Worm (Caenorhabditis elegans) whole organism, mixed stage, embryonic: ENCODE results near the gene C08E8.3.

ENCODE experiments used
- bed-3 ChIP-seq: fragments of 200-800 bp; sonication (Bioruptor generic); optimal IDR thresholded peaks from 3 replicates; lab custom pipeline; 2018; ENCODE audit warnings: mild to moderate bottlenecking, missing genetic modification characterization, moderate library complexity, missing compliant biosample characterization
- blmp-1 ChIP-seq: fragments of 150-350 bp; optimal IDR thresholded peaks from 2 replicates; lab custom pipeline; 2014; ENCODE audit warnings: missing biosample characterization, missing genetic modification characterization
- ceh-39 ChIP-seq: fragments of 150-350 bp; optimal IDR thresholded peaks from 2 replicates; lab custom pipeline; 2014; ENCODE audit warnings: missing biosample characterization, missing genetic modification characterization
- ceh-43 ChIP-seq: fragments of 200-800 bp; sonication (Bioruptor generic); optimal IDR thresholded peaks from 2 replicates; lab custom pipeline; 2018; ENCODE audit warnings: mild to moderate bottlenecking, missing genetic modification characterization, moderate library complexity, missing compliant biosample characterization
- ces-1 ChIP-seq: fragments of 150-350 bp; optimal IDR thresholded peaks from 2 replicates; lab custom pipeline; 2014; ENCODE audit warnings: missing biosample characterization, missing genetic modification reagents, missing genetic modification characterization
- drap-1 ChIP-seq: fragments of 200-800 bp; sonication (Bioruptor generic); optimal IDR thresholded peaks from 3 replicates; lab custom pipeline; 2018; ENCODE audit warnings: mild to moderate bottlenecking, missing genetic modification characterization, missing compliant biosample characterization
- elt-1 ChIP-seq: sonication (generic microtip); optimal IDR thresholded peaks from 2 replicates; lab custom pipeline; 2017; ENCODE audit warnings: missing genetic modification characterization, mild to moderate bottlenecking, missing compliant biosample characterization, antibody characterized with exemption, moderate library complexity, borderline replicate concordance; ENCODE audit not compliant: insufficient read depth
- elt-3 ChIP-seq: fragments of 150-350 bp; optimal IDR thresholded peaks from 2 replicates; lab custom pipeline; 2014; ENCODE audit warnings: missing biosample characterization, missing genetic modification characterization
- flh-1 ChIP-seq: fragments of 200-800 bp; sonication (Bioruptor generic); optimal IDR thresholded peaks from 2 replicates; lab custom pipeline; 2018; ENCODE audit warnings: mild to moderate bottlenecking, missing genetic modification characterization, moderate library complexity, missing compliant biosample characterization
- ham-2 ChIP-seq: fragments of 200-800 bp; sonication (Bioruptor generic); optimal IDR thresholded peaks from 2 replicates; lab custom pipeline; 2018; ENCODE audit warnings: mild to moderate bottlenecking, missing genetic modification characterization, missing compliant biosample characterization
- hlh-1 ChIP-seq: fragments of 150-350 bp; optimal IDR thresholded peaks from 2 replicates; lab custom pipeline; 2014; ENCODE audit warnings: missing biosample characterization, missing genetic modification reagents, missing genetic modification characterization
- lsy-2 ChIP-seq: fragments of 150-350 bp; optimal IDR thresholded peaks from 2 replicates; lab custom pipeline; 2014; ENCODE audit warnings: missing biosample characterization, missing genetic modification characterization
- mab-5 ChIP-seq: fragments of 150-350 bp; optimal IDR thresholded peaks from 2 replicates; lab custom pipeline; 2014; ENCODE audit warnings: missing biosample characterization, missing genetic modification characterization
- mep-1 ChIP-seq: fragments of 150-350 bp; optimal IDR thresholded peaks from 2 replicates; lab custom pipeline; 2017; ENCODE audit warnings: missing biosample characterization, missing genetic modification reagents, missing genetic modification characterization, inconsistent platforms
- mls-2 ChIP-seq: sonication (generic microtip); optimal IDR thresholded peaks from 2 replicates; lab custom pipeline; 2016; ENCODE audit warnings: mild to moderate bottlenecking, missing genetic modification characterization, moderate library complexity, missing compliant biosample characterization
- nhr-12 ChIP-seq: fragments of 150-350 bp; optimal IDR thresholded peaks from 2 replicates; lab custom pipeline; 2014; ENCODE audit warnings: missing biosample characterization, missing genetic modification characterization
- nhr-2 ChIP-seq: fragments of 150-350 bp; optimal IDR thresholded peaks from 2 replicates; lab custom pipeline; 2014; ENCODE audit warnings: missing biosample characterization, missing genetic modification characterization
- nhr-237 ChIP-seq: fragments of 150-350 bp; optimal IDR thresholded peaks from 2 replicates; lab custom pipeline; 2014; ENCODE audit warnings: missing biosample characterization, missing genetic modification characterization
- nhr-28 ChIP-seq: fragments of 150-350 bp; optimal IDR thresholded peaks from 2 replicates; lab custom pipeline; 2014; ENCODE audit warnings: missing biosample characterization, missing genetic modification characterization
- nhr-76 ChIP-seq: sonication (generic microtip); optimal IDR thresholded peaks from 2 replicates; lab custom pipeline; 2017; ENCODE audit warnings: missing biosample characterization, missing genetic modification characterization
- sem-2 ChIP-seq: fragments of 200-800 bp; sonication (Bioruptor generic); optimal IDR thresholded peaks from 2 replicates; lab custom pipeline; 2018; ENCODE audit warnings: mild to moderate bottlenecking, missing genetic modification characterization, missing compliant biosample characterization
- snpc-4 ChIP-seq: fragments of 150-350 bp; optimal IDR thresholded peaks from 2 replicates; lab custom pipeline; 2014; ENCODE audit warnings: missing biosample characterization, missing genetic modification characterization
- sptf-1 ChIP-seq: sonication (generic microtip); optimal IDR thresholded peaks from 2 replicates; lab custom pipeline; 2017; ENCODE audit warnings: mild to moderate bottlenecking, missing genetic modification characterization, moderate library complexity, missing compliant biosample characterization
- tbx-8 ChIP-seq: fragments of 200-800 bp; sonication (Bioruptor generic); optimal IDR thresholded peaks from 2 replicates; lab custom pipeline; 2018; ENCODE audit warnings: mild to moderate bottlenecking, missing genetic modification characterization, moderate library complexity, missing compliant biosample characterization
- unc-120 ChIP-seq: sonication (generic microtip); optimal IDR thresholded peaks from 2 replicates; lab custom pipeline; 2017; ENCODE audit warnings: missing genetic modification characterization, missing compliant biosample characterization; ENCODE audit not compliant: poor library complexity, severe bottlenecking
- unc-39 ChIP-seq: fragments of 150-350 bp; optimal IDR thresholded peaks from 2 replicates; lab custom pipeline; 2014; ENCODE audit warnings: missing biosample characterization, missing genetic modification characterization
- unc-62 ChIP-seq: fragments of 150-350 bp; optimal IDR thresholded peaks from 2 replicates; lab custom pipeline; 2014; ENCODE audit warnings: missing biosample characterization, missing genetic modification reagents, missing genetic modification characterization
- zip-8 ChIP-seq: fragments of 150-350 bp; optimal IDR thresholded peaks from 2 replicates; lab custom pipeline; 2014; ENCODE audit warnings: missing biosample characterization, missing genetic modification characterization
- ztf-11 ChIP-seq: fragments of 150-350 bp; optimal IDR thresholded peaks from 2 replicates; lab custom pipeline; 2014; ENCODE audit warnings: missing biosample characterization, missing genetic modification characterization

C08E8.3 gene

ce11 chrV:18371579-18371978 is 21.6 kb downstream of the C08E8.3 start, which contains the start of gene C08E8.4:
TSS of gene C08E8.4 (plus strand) at chrV:18371846.
- TF ChIP-seq unc-120 (tag; lab: Kevin White, UChicago) (no peak), elt-3 (peak; percentile 16)

- no peak for TF ChIP-seq ztf-11
- no peak for TF ChIP-seq lsy-2 (tag; lab: Kevin White, UChicago)
- TF ChIP-seq elt-1 (tag; lab: Kevin White, UChicago): no peak
- TF ChIP-seq sem-2: no peak
- no peak for TF ChIP-seq elt-3
- TF ChIP-seq nhr-12 (tag; lab: Kevin White, UChicago): no peak
- no peak for TF ChIP-seq bed-3 (GFP tag; lab: Kevin White, UChicago)
- TF ChIP-seq zip-8 (tag; lab: Kevin White, UChicago): no peak
- no peak for TF ChIP-seq sptf-1 (tag; lab: Kevin White, UChicago)
- no peak for TF ChIP-seq snpc-4 (tag; lab: Kevin White, UChicago)
- TF ChIP-seq ceh-39 (tag; lab: Kevin White, UChicago): no peak
- TF ChIP-seq unc-39 (tag; lab: Kevin White, UChicago): no peak
- TF ChIP-seq unc-62 (GFP tag; lab: Kevin White, UChicago): no peak
- no peak for TF ChIP-seq mep-1 (tag; lab: Kevin White, UChicago)
- no peak for TF ChIP-seq flh-1 (GFP tag; lab: Kevin White, UChicago)
- no peak for TF ChIP-seq nhr-28 (tag; lab: Kevin White, UChicago)
Observed at ce11 chrV:18374194-18374593, 24.3 kb downstream of the C08E8.3 start, which contains the start of gene Y51A2B.2. TSS of gene Y51A2B.2 (plus strand) at chrV:18374494.

ce11 chrV:18375551-18375950 is 25.6 kb downstream of the C08E8.3 start:
- TF ChIP-seq mep-1 (tag; lab: Kevin White, UChicago): no peak
- TF ChIP-seq elt-3: no peak
- no peak for TF ChIP-seq tbx-8
- TF ChIP-seq sem-2: no peak
- TF ChIP-seq ham-2: no peak
- no peak for TF ChIP-seq elt-1 (tag; lab: Kevin White, UChicago)
- no peak for TF ChIP-seq hlh-1
- no peak for TF ChIP-seq nhr-237
- TF ChIP-seq nhr-76 (tag; lab: Kevin White, UChicago): no peak

- no peak for TF ChIP-seq mls-2 (tag; lab: Kevin White, UChicago)
- TF ChIP-seq nhr-2: no peak
Observed at ce11 chrV:18378819-18379218, 28.9 kb downstream of the C08E8.3 start, which contains the start of gene Y51A2B.8. TSS of gene Y51A2B.8 (plus strand) at chrV:18379119.

- TF ChIP-seq elt-1 (tag; lab: Kevin White, UChicago) (no peak), sem-2 (no peak), tbx-8 (no peak), mab-5 (tag; lab: Kevin White, UChicago) (no peak), sptf-1 (tag; lab: Kevin White, UChicago) (no peak), ces-1 (GFP tag; lab: Kevin White, UChicago) (no peak), ceh-43 (GFP tag; lab: Kevin White, UChicago) (no peak), bed-3 (GFP tag; lab: Kevin White, UChicago) (no peak), nhr-76 (tag; lab: Kevin White, UChicago) (no peak), unc-120 (tag; lab: Kevin White, UChicago) (no peak)
- TF ChIP-seq, all 35 proteins: peak for 0
Observed at ce11 chrV:18382590-18382989, 32.7 kb downstream of the C08E8.3 start, which contains the start of gene nhr-288. TSS of gene nhr-288 (minus strand) at chrV:18382690.

ce11 chrV:18389046-18389445 is 39.1 kb downstream of the C08E8.3 start, which contains the start of the genes Y51A2B.4 and Y51A2B.5:
TSS of gene Y51A2B.4 (minus strand) at chrV:18389146.
TSS of gene Y51A2B.5 (plus strand) at chrV:18389277.
- TF ChIP-seq nhr-28 (tag; lab: Kevin White, UChicago): no peak
- TF ChIP-seq unc-62 (GFP tag; lab: Kevin White, UChicago): no peak
- TF ChIP-seq elt-1 (tag; lab: Kevin White, UChicago): no peak

- TF ChIP-seq nhr-28 (tag; lab: Kevin White, UChicago) (no peak), mep-1 (tag; lab: Kevin White, UChicago) (no peak), elt-1 (tag; lab: Kevin White, UChicago) (no peak), hlh-1 (no peak), unc-62 (GFP tag; lab: Kevin White, UChicago) (no peak), mab-5 (tag; lab: Kevin White, UChicago) (no peak), drap-1 (GFP tag; lab: Kevin White, UChicago) (no peak), blmp-1 (no peak), ham-2 (no peak), unc-39 (tag; lab: Kevin White, UChicago) (no peak), bed-3 (GFP tag; lab: Kevin White, UChicago) (no peak), ceh-43 (GFP tag; lab: Kevin White, UChicago) (no peak), zip-8 (tag; lab: Kevin White, UChicago) (no peak), nhr-76 (tag; lab: Kevin White, UChicago) (no peak)
Observed at ce11 chrV:18394203-18394602, 44.3 kb downstream of the C08E8.3 start, which contains the start of gene Y51A2B.6. TSS of gene Y51A2B.6 (minus strand) at chrV:18394303.
